Worm (Caenorhabditis elegans): Measurements from ENCODE around the gene grd-10.

grd-10 gene

DNA sequence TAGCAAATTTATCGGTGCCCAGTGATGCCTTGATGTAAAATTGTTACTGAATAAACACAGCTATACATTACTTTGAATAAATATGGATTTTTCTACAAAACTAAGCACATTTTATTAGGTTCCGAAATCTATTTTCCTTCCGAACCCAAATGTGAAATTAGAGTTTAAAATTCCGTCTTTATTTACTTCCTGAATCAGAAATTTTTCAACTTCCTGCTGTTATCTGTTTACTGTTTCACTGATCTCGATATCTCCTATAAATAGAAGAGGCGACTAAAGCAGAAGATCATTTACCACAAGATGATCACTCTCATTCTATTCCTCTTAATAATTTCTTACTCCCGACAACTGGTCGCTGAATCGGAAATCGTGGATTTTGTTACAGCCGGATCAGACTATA is 28.9 kb downstream of the grd-10 start, which contains the start of gene F58E2.2:
F58E2.2 (plus strand) TSS at position 301 of the 400 bp plus-strand sequence.
- TF ChIP-seq fkh-6 (tag; optimal IDR thresholded peaks at IDR 0.05) (no peak), ceh-9 (tag; optimal IDR thresholded peaks at IDR 0.05) (no peak), odd-2 (tag; optimal IDR thresholded peaks at IDR 0.05) (no peak), ahr-1 (tag; optimal IDR thresholded peaks at IDR 0.05) (no peak), elt-4 (tag; optimal IDR thresholded peaks at IDR 0.05) (no peak), dmd-4 (tag; optimal IDR thresholded peaks at IDR 0.05; ENCODE audit: borderline replicate concordance) (no peak)

DNA sequence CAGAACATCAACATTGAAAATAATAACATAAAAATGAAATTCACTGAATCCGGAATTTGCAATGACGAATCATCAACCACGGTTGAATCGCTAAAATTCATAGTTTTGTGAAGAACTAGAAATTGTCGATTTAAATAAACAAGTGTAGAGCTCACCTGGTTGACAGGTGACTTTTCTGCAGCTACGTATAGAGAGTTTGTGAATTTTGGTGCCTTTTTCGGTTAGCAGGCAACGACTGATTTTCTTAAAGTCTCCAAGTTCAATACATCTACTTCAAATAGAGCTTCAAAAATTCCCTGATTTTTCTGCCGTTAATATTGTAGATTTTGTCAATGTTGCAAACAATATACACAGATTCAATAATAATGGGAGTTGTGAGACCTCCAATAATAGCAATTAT is 36.3 kb downstream of the grd-10 start, which contains the start of gene srz-69:
srz-69 (minus strand) TSS at position 101 of the 400 bp plus-strand sequence.
- no peak for TF ChIP-seq madf-2 (tag; optimal IDR thresholded peaks at IDR 0.05)
- TF ChIP-seq nhr-11 (tag; optimal IDR thresholded peaks at IDR 0.05) = no peak
- TF ChIP-seq hlh-6 (tag; optimal IDR thresholded peaks at IDR 0.05) = no peak
- TF ChIP-seq ceh-45 (GFP tag; IDR thresholded peaks at IDR 0.05) = no peak
- TF ChIP-seq zip-5 (tag; optimal IDR thresholded peaks at IDR 0.05) = no peak
- TF ChIP-seq ceh-24 (tag; optimal IDR thresholded peaks at IDR 0.05) = no peak
- TF ChIP-seq sdc-2 (tag; optimal IDR thresholded peaks at IDR 0.05) = no peak
- no peak for TF ChIP-seq pat-9 (tag; optimal IDR thresholded peaks at IDR 0.05)
- TF ChIP-seq npax-4 (tag; optimal IDR thresholded peaks at IDR 0.05) = no peak
- TF ChIP-seq K02D7.2 (tag; optimal IDR thresholded peaks at IDR 0.05) = no peak
- TF ChIP-seq odd-2 (tag; optimal IDR thresholded peaks at IDR 0.05) = no peak
- no peak for TF ChIP-seq unc-86 (tag; optimal IDR thresholded peaks at IDR 0.05)
- no peak for TF ChIP-seq unc-3 (GFP tag; conservative IDR thresholded peaks at IDR 0.05)
- TF ChIP-seq unc-3 (tag; optimal IDR thresholded peaks at IDR 0.05) = no peak
- no peak for TF ChIP-seq pax-1 (tag; optimal IDR thresholded peaks at IDR 0.05)
- no peak for TF ChIP-seq ref-2 (tag; optimal IDR thresholded peaks at IDR 0.05)
- TF ChIP-seq hlh-8 (tag; optimal IDR thresholded peaks at IDR 0.05) = no peak
- TF ChIP-seq pros-1 (tag; optimal IDR thresholded peaks at IDR 0.05) = no peak
- no peak for TF ChIP-seq ceh-2 (tag; optimal IDR thresholded peaks at IDR 0.05)

DNA sequence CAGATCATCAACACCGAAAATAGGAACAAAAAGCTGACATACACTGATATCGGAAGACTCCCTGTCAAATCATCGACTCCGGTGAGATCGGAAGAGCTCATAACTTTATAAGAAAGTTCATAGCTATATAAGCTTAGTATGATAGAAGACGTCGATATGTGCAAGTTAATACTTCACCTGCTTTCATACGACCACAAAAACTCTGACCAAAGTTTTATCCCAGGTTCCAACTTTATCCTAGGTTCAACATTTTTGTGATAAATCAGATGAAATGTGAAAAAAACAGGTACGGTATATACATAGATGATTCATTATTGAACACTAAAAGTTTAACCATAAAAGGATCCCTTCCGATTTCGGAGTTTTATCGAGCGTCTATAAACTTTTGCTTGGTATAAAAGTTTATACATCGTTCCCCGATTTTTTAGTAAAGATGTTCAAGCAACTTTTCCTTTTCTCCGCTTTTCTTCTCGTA is 38.1 kb downstream of the grd-10 start, which contains the start of the genes srz-70 and C09G12.5:
srz-70 (minus strand) TSS at position 101 of the 475 bp plus-strand sequence.
C09G12.5 (plus strand) TSS at position 425 of the 475 bp plus-strand sequence.
- TF ChIP-seq fax-1 (tag; optimal IDR thresholded peaks at IDR 0.05) (no peak), eyg-1 (tag; optimal IDR thresholded peaks at IDR 0.05) (no peak), ama-1 (optimal IDR thresholded peaks at IDR 0.05) (no peak), lin-11 (tag; optimal IDR thresholded peaks at IDR 0.05) (no peak), ceh-45 (GFP tag; IDR thresholded peaks at IDR 0.05) (no peak), ceh-6 (GFP tag; optimal IDR thresholded peaks at IDR 0.05) (no peak), ceh-2 (tag; optimal IDR thresholded peaks at IDR 0.05) (no peak), fkh-6 (tag; optimal IDR thresholded peaks at IDR 0.05) (no peak), pha-2 (tag; optimal IDR thresholded peaks at IDR 0.05) (no peak), T23F11.4 (GFP tag; optimal IDR thresholded peaks at IDR 0.05) (no peak), unc-55 (GFP tag; optimal IDR thresholded peaks at IDR 0.05) (no peak), tbx-2 (tag; optimal IDR thresholded peaks at IDR 0.05) (no peak)

DNA sequence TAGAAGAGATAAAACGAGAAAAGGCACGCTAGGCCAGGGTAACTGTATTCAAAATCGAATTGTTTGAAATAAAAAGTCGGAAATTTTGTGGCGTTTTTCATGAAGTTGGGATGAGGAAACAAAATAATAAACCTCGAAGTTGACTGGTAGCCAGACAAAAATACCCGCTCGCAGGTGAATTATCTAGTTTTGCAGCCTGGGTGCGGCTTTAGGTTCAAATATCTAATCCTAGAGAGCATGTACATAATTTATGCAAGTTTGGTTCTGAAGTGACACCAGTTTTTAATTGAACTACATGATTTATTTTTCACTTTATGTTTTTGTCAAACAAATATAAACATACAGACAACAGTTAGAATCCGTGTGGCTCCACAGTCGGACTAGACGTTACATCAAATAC is 40.9 kb downstream of the grd-10 start, which contains the start of gene srz-37:
srz-37 (minus strand) TSS at position 101 of the 400 bp plus-strand sequence.
- TF ChIP-seq pag-3 (tag; optimal IDR thresholded peaks at IDR 0.05; ENCODE audit: borderline replicate concordance) (no peak), ets-4 (tag; optimal IDR thresholded peaks at IDR 0.05) (no peak), madf-2 (tag; optimal IDR thresholded peaks at IDR 0.05) (no peak), unc-86 (tag; optimal IDR thresholded peaks at IDR 0.05) (no peak), K02D7.2 (tag; optimal IDR thresholded peaks at IDR 0.05) (no peak), C08G9.2 (tag; optimal IDR thresholded peaks at IDR 0.05) (no peak), npax-4 (tag; optimal IDR thresholded peaks at IDR 0.05) (no peak), hlh-8 (tag; optimal IDR thresholded peaks at IDR 0.05) (no peak)

Data from whole organism, late embryonic.